Fruit fly (Drosophila melanogaster) whole organism, prepupa: ENCODE data around the gene CadN2.
A peak's percentile ranks its signal among the peaks of the same experiment; 100 is the strongest.

Source experiments
- CG11762 ChIP-seq: fragments of 200-800 bp; sonication (Bioruptor generic); optimal IDR thresholded peaks from 3 replicates; lab custom pipeline; 2016; ENCODE audit warnings: missing biosample characterization, missing genetic modification characterization; ENCODE audit not compliant: insufficient read depth
- CG15336 ChIP-seq: fragments of 200-800 bp; sonication (Bioruptor generic); IDR thresholded peaks from 2 replicates; pipeline ENCODE4 v1.3.6; 2022; ENCODE audit warnings: missing biosample characterization, missing genetic modification characterization
- CG1621 ChIP-seq: fragments of 200-800 bp; sonication (Bioruptor generic); optimal IDR thresholded peaks from 3 replicates; lab custom pipeline; 2018; ENCODE audit warnings: missing biosample characterization, mild to moderate bottlenecking, missing genetic modification characterization
- CG16779 ChIP-seq: fragments of 200-800 bp; sonication (Bioruptor generic); optimal IDR thresholded peaks from 3 replicates; lab custom pipeline; 2017; ENCODE audit warnings: missing biosample characterization, mild to moderate bottlenecking, missing genetic modification characterization
- CG3032 ChIP-seq: fragments of 200-800 bp; optimal IDR thresholded peaks from 2 replicates; lab custom pipeline; 2019; ENCODE audit warnings: missing biosample characterization, mild to moderate bottlenecking, missing genetic modification characterization, moderate library complexity
- CG31627 ChIP-seq: fragments of 200-800 bp; sonication (Bioruptor generic); optimal IDR thresholded peaks from 3 replicates; lab custom pipeline; 2016; ENCODE audit warnings: missing biosample characterization, missing genetic modification characterization
- CG34406 ChIP-seq: fragments of 200-800 bp; sonication (Bioruptor generic); optimal IDR thresholded peaks from 3 replicates; lab custom pipeline; 2016; ENCODE audit warnings: missing biosample characterization, missing genetic modification characterization
- CG4318 ChIP-seq: fragments of 200-800 bp; sonication (Bioruptor generic); optimal IDR thresholded peaks from 3 replicates; lab custom pipeline; 2017; ENCODE audit warnings: missing biosample characterization, mild to moderate bottlenecking, missing genetic modification characterization
- CG6276 ChIP-seq: fragments of 200-800 bp; sonication (Bioruptor generic); optimal IDR thresholded peaks from 2 replicates; lab custom pipeline; 2017; ENCODE audit warnings: missing biosample characterization, mild to moderate bottlenecking, missing genetic modification characterization
- CG6808 ChIP-seq: fragments of 200-800 bp; sonication (Bioruptor generic); optimal IDR thresholded peaks from 3 replicates; lab custom pipeline; 2017; ENCODE audit warnings: missing biosample characterization, missing genetic modification characterization, mild to moderate bottlenecking, moderate library complexity, missing genetic modification reagents
- CG6854 ChIP-seq: fragments of 200-800 bp; sonication (Bioruptor generic); optimal IDR thresholded peaks from 2 replicates; lab custom pipeline; 2017; ENCODE audit warnings: missing biosample characterization, mild to moderate bottlenecking, missing genetic modification characterization
- CG8319 ChIP-seq: fragments of 200-800 bp; sonication (Bioruptor generic); optimal IDR thresholded peaks from 3 replicates; lab custom pipeline; 2016; ENCODE audit warnings: missing biosample characterization, missing genetic modification characterization
- CG8632 ChIP-seq: fragments of 200-800 bp; sonication (Bioruptor generic); optimal IDR thresholded peaks from 3 replicates; lab custom pipeline; 2016; ENCODE audit warnings: missing biosample characterization, missing genetic modification characterization
- CG9139 ChIP-seq: fragments of 200-800 bp; sonication (Bioruptor generic); optimal IDR thresholded peaks from 3 replicates; lab custom pipeline; 2017; ENCODE audit warnings: missing biosample characterization, mild to moderate bottlenecking, missing genetic modification characterization
- Eip78C ChIP-seq: fragments of 200-800 bp; sonication (Bioruptor generic); peaks from one replicate; lab custom pipeline; 2016; ENCODE audit warnings: missing biosample characterization, missing genetic modification characterization
- Ets21C ChIP-seq: fragments of 200-800 bp; sonication (Bioruptor generic); optimal IDR thresholded peaks from 3 replicates; lab custom pipeline; 2016; ENCODE audit warnings: missing biosample characterization, missing genetic modification characterization
- Gug ChIP-seq: fragments of 200-800 bp; sonication (Bioruptor generic); IDR thresholded peaks from 2 replicates; pipeline ENCODE4 v1.3.6; 2022; ENCODE audit warnings: missing biosample characterization, missing genetic modification characterization
- Hr4 ChIP-seq: fragments of 200-800 bp; sonication (Bioruptor generic); optimal IDR thresholded peaks from 3 replicates; lab custom pipeline; 2016; ENCODE audit warnings: missing biosample characterization, missing genetic modification characterization
- OdsH ChIP-seq: fragments of 200-800 bp; sonication (Bioruptor generic); optimal IDR thresholded peaks from 3 replicates; lab custom pipeline; 2016; ENCODE audit warnings: missing biosample characterization, missing genetic modification characterization
- Sox102F ChIP-seq: fragments of 200-800 bp; sonication (Bioruptor generic); optimal IDR thresholded peaks from 2 replicates; lab custom pipeline; 2016; ENCODE audit warnings: missing biosample characterization, mild to moderate bottlenecking, missing genetic modification characterization
- Sox15 ChIP-seq: fragments of 200-800 bp; sonication (Bioruptor generic); optimal IDR thresholded peaks from 3 replicates; lab custom pipeline; 2016; ENCODE audit warnings: missing biosample characterization, missing genetic modification characterization
- acj6 ChIP-seq: fragments of 200-800 bp; sonication (Bioruptor generic); optimal IDR thresholded peaks from 3 replicates; lab custom pipeline; 2016; ENCODE audit warnings: missing biosample characterization, missing genetic modification characterization
- cyc ChIP-seq: fragments of 200-800 bp; sonication (Bioruptor generic); optimal IDR thresholded peaks from 3 replicates; lab custom pipeline; 2016; ENCODE audit warnings: missing biosample characterization, missing genetic modification characterization
- dac ChIP-seq: fragments of 200-800 bp; sonication (Bioruptor generic); optimal IDR thresholded peaks from 2 replicates; lab custom pipeline; 2017; ENCODE audit warnings: missing biosample characterization, mild to moderate bottlenecking, missing genetic modification characterization
- dsx ChIP-seq: fragments of 200-800 bp; optimal IDR thresholded peaks from 3 replicates; lab custom pipeline; 2019; ENCODE audit warnings: missing biosample characterization, mild to moderate bottlenecking, missing genetic modification characterization, moderate library complexity; ENCODE audit not compliant: poor library complexity, severe bottlenecking
- eg ChIP-seq: fragments of 200-800 bp; sonication (Bioruptor generic); IDR thresholded peaks from 3 replicates; pipeline ENCODE4 v1.3.6; 2022; ENCODE audit warnings: missing biosample characterization, missing genetic modification characterization
- fd59A ChIP-seq: fragments of 200-800 bp; sonication (Bioruptor generic); optimal IDR thresholded peaks from 2 replicates; lab custom pipeline; 2017; ENCODE audit warnings: missing biosample characterization, mild to moderate bottlenecking, missing genetic modification characterization, missing genetic modification reagents
- net ChIP-seq: fragments of 200-800 bp; sonication (Bioruptor generic); optimal IDR thresholded peaks from 3 replicates; lab custom pipeline; 2016; ENCODE audit warnings: missing biosample characterization, missing genetic modification characterization
- salr ChIP-seq, 2 experiments: fragments of 200-800 bp; sonication (Bioruptor generic); optimal IDR thresholded peaks; 3 replicates each; lab custom pipeline; 2016 to 2018; ENCODE audit warnings: missing biosample characterization in 2 of 2, missing genetic modification characterization in 2 of 2, mild to moderate bottlenecking in 1 of 2
- ss ChIP-seq, 2 experiments: fragments of 200-800 bp; sonication (Bioruptor generic); optimal IDR thresholded peaks; 2 replicates in 1 of 2; 3 replicates in 1 of 2; lab custom pipeline; 2017 to 2018; ENCODE audit warnings: mild to moderate bottlenecking in 2 of 2, missing biosample characterization in 2 of 2, missing genetic modification characterization in 2 of 2, moderate library complexity in 1 of 2
- topi ChIP-seq: fragments of 200-800 bp; sonication (Bioruptor generic); optimal IDR thresholded peaks from 3 replicates; lab custom pipeline; 2016; ENCODE audit warnings: missing biosample characterization, missing genetic modification characterization
- vri ChIP-seq: fragments of 200-800 bp; sonication (Bioruptor generic); optimal IDR thresholded peaks from 3 replicates; lab custom pipeline; 2016; ENCODE audit warnings: missing biosample characterization, mild to moderate bottlenecking, missing genetic modification characterization

Gene CadN2

dm6 chr2L:17745472-17745871 is 129.6 kb downstream of the CadN2 start (continued):
- TF ChIP-seq CG8632 (GFP tag; lab: Kevin White, UChicago) (no peak), CG11762 (GFP tag; lab: Kevin White, UChicago) (no peak), Sox15 (no peak), dsx (GFP tag; lab: Kevin White, UChicago) (no peak), CG6276 (peak; percentile 12), eg (GFP tag; lab: Robert Waterston, UW) (no peak), CG6854 (no peak), CG16779 (tag; lab: Kevin White, UChicago) (no peak), CG3032 (tag; lab: Kevin White, UChicago) (peak; percentile 51), acj6 (GFP tag; lab: Kevin White, UChicago) (peak; percentile 37), CG8319 (no peak), topi (GFP tag; lab: Kevin White, UChicago) (no peak), fd59A (no peak)

dm6 chr2L:17743735-17744134 is 131.3 kb downstream of the CadN2 start:
- TF ChIP-seq dsx (GFP tag; lab: Kevin White, UChicago) (peak; percentile 20), Gug (GFP tag; lab: Robert Waterston, UW) (no peak), ss (GFP tag; optimal IDR thresholded peaks at IDR 0.05; lab: Kevin White, UChicago) (peak in 1 of 2 experiments; percentile 72), Eip78C (GFP tag; lab: Kevin White, UChicago) (peak; percentile 21)

- no peak for TF ChIP-seq CG15336
- no peak for TF ChIP-seq CG1621
- TF ChIP-seq dac (GFP tag; lab: Kevin White, UChicago) = no peak
- TF ChIP-seq Ets21C (GFP tag; lab: Kevin White, UChicago) = no peak
- no peak for TF ChIP-seq Sox15
- TF ChIP-seq Hr4 (GFP tag; lab: Kevin White, UChicago) = no peak
- no peak for TF ChIP-seq CG6808 (GFP tag; lab: Kevin White, UChicago)
- TF ChIP-seq CG31627 (GFP tag; lab: Kevin White, UChicago) = no peak
- TF ChIP-seq Sox102F = no peak
- TF ChIP-seq CG8632 (GFP tag; lab: Kevin White, UChicago) = no peak
- TF ChIP-seq OdsH = no peak
- no peak for TF ChIP-seq CG11762 (GFP tag; lab: Kevin White, UChicago)
- TF ChIP-seq vri (GFP tag; lab: Kevin White, UChicago) = no peak
Observed at dm6 chr2L:17741527-17741926, 133.5 kb downstream of the CadN2 start.

- TF ChIP-seq CG8632 (GFP tag; lab: Kevin White, UChicago) (no peak), salr (GFP tag; optimal IDR thresholded peaks at IDR 0.05; lab: Kevin White, UChicago) (no peak), topi (GFP tag; lab: Kevin White, UChicago) (no peak), CG6854 (no peak), Sox102F (no peak), ss (GFP tag; optimal IDR thresholded peaks at IDR 0.05; lab: Kevin White, UChicago) (no peak)
Observed at dm6 chr2L:17741123-17741522, 133.9 kb downstream of the CadN2 start.

- TF ChIP-seq cyc (GFP tag; lab: Kevin White, UChicago) (no peak), CG34406 (no peak), CG4318 (GFP tag; lab: Kevin White, UChicago) (no peak), CG8319 (no peak), CG9139 (GFP tag; lab: Kevin White, UChicago) (no peak), net (GFP tag; lab: Kevin White, UChicago) (no peak), ss (GFP tag; optimal IDR thresholded peaks at IDR 0.05; lab: Kevin White, UChicago) (peak in 1 of 2 experiments; percentile 39)
Observed at dm6 chr2L:17740417-17740924, 134.6 kb downstream of the CadN2 start.
